Fruit fly (Drosophila melanogaster) whole organism, embryonic: ENCODE data around the gene Cyt-c1L.

Experiments
- Asciz ChIP-seq: fragments of 200-800 bp; sonication (Bioruptor generic); optimal IDR thresholded peaks from 2 replicates; lab custom pipeline; 2017; ENCODE audit warnings: missing biosample characterization, mild to moderate bottlenecking, missing genetic modification characterization, missing genetic modification reagents
- Bdp1 ChIP-seq: fragments of 200-800 bp; sonication (Bioruptor generic); optimal IDR thresholded peaks from 3 replicates; lab custom pipeline; 2016; ENCODE audit warnings: missing biosample characterization, missing genetic modification characterization
- CG10366 ChIP-seq: fragments of 200-800 bp; sonication (Bioruptor generic); IDR thresholded peaks from 2 replicates; pipeline ENCODE4 v1.3.6; 2022; ENCODE audit warnings: missing biosample characterization, missing genetic modification characterization
- CG10565 ChIP-seq: fragments of 200-800 bp; sonication (Bioruptor generic); optimal IDR thresholded peaks from 3 replicates; lab custom pipeline; 2016; ENCODE audit warnings: missing biosample characterization, mild to moderate bottlenecking, missing genetic modification characterization
- CG10959 ChIP-seq: fragments of 200-800 bp; sonication (Bioruptor generic); IDR thresholded peaks from 2 replicates; pipeline ENCODE4 v1.3.6; 2022; ENCODE audit warnings: missing biosample characterization, missing genetic modification characterization
- CG1233 ChIP-seq: fragments of 200-800 bp; sonication (Bioruptor generic); optimal IDR thresholded peaks from 4 replicates; lab custom pipeline; 2018; ENCODE audit warnings: missing biosample characterization, mild to moderate bottlenecking, missing genetic modification characterization
- CG14050 ChIP-seq: fragments of 200-800 bp; sonication (Bioruptor generic); IDR thresholded peaks from 3 replicates; pipeline ENCODE4 v1.3.6; 2022; ENCODE audit warnings: missing biosample characterization, missing genetic modification characterization
- CG14441 ChIP-seq: fragments of 200-800 bp; sonication (Bioruptor generic); IDR thresholded peaks from 2 replicates; pipeline ENCODE4 v1.3.6; 2022; ENCODE audit warnings: missing biosample characterization, missing genetic modification characterization
- CG15601 ChIP-seq: fragments of 200-800 bp; sonication (Bioruptor generic); optimal IDR thresholded peaks from 3 replicates; lab custom pipeline; 2019; ENCODE audit warnings: missing biosample characterization, mild to moderate bottlenecking, missing genetic modification characterization, moderate library complexity
- CG17186 ChIP-seq: fragments of 200-800 bp; sonication (Bioruptor generic); optimal IDR thresholded peaks from 3 replicates; lab custom pipeline; 2017; ENCODE audit warnings: missing biosample characterization, missing genetic modification reagents, missing genetic modification characterization
- CG18476 ChIP-seq: fragments of 200-800 bp; sonication (Bioruptor generic); optimal IDR thresholded peaks from 2 replicates; lab custom pipeline; 2016; ENCODE audit warnings: missing biosample characterization, mild to moderate bottlenecking, missing genetic modification characterization
- CG18599 ChIP-seq: fragments of 200-800 bp; sonication (Bioruptor generic); optimal IDR thresholded peaks from 3 replicates; lab custom pipeline; 2017; ENCODE audit warnings: missing biosample characterization, missing genetic modification characterization, mild to moderate bottlenecking, moderate library complexity, missing genetic modification reagents
- CG2202 ChIP-seq: fragments of 200-800 bp; sonication (Bioruptor generic); optimal IDR thresholded peaks from 2 replicates; lab custom pipeline; 2018; ENCODE audit warnings: missing biosample characterization, mild to moderate bottlenecking, missing genetic modification characterization
- CG32767 ChIP-seq: fragments of 200-800 bp; sonication (Bioruptor generic); IDR thresholded peaks from 2 replicates; pipeline ENCODE4 v1.3.6; 2022; ENCODE audit warnings: missing biosample characterization, missing genetic modification characterization
- CG5245 ChIP-seq: fragments of 200-800 bp; sonication (Bioruptor generic); optimal IDR thresholded peaks from 3 replicates; lab custom pipeline; 2016; ENCODE audit warnings: missing biosample characterization, missing genetic modification characterization
- CG6254 ChIP-seq: fragments of 200-800 bp; sonication (Bioruptor generic); optimal IDR thresholded peaks from 3 replicates; lab custom pipeline; 2017; ENCODE audit warnings: mild to moderate bottlenecking, missing biosample characterization, missing genetic modification reagents, missing genetic modification characterization
- CG6765 ChIP-seq: fragments of 200-800 bp; sonication (Bioruptor generic); optimal IDR thresholded peaks from 3 replicates; lab custom pipeline; 2017; ENCODE audit warnings: missing biosample characterization, mild to moderate bottlenecking, missing genetic modification characterization
- Camta ChIP-seq: fragments of 200-800 bp; sonication (Bioruptor generic); optimal IDR thresholded peaks from 2 replicates; lab custom pipeline; 2016; ENCODE audit warnings: missing biosample characterization, missing genetic modification characterization
- Fer1 ChIP-seq: fragments of 200-800 bp; sonication (Bioruptor generic); optimal IDR thresholded peaks from 2 replicates; lab custom pipeline; 2017; ENCODE audit warnings: missing biosample characterization, mild to moderate bottlenecking, missing genetic modification characterization
- HLH3B ChIP-seq: fragments of 200-800 bp; sonication (Bioruptor generic); IDR thresholded peaks from 2 replicates; pipeline ENCODE4 v1.3.6; 2022; ENCODE audit warnings: missing biosample characterization, missing genetic modification characterization
- HLHmδ ChIP-seq: fragments of 200-800 bp; sonication (Bioruptor generic); optimal IDR thresholded peaks from 2 replicates; lab custom pipeline; 2018; ENCODE audit warnings: missing biosample characterization, mild to moderate bottlenecking, missing genetic modification characterization, moderate library complexity
- Myb ChIP-seq: fragments of 200-800 bp; sonication (Bioruptor generic); optimal IDR thresholded peaks from 2 replicates; lab custom pipeline; 2016; ENCODE audit warnings: missing biosample characterization, missing genetic modification characterization
- Opbp ChIP-seq: fragments of 200-800 bp; sonication (Bioruptor generic); IDR thresholded peaks from 3 replicates; pipeline ENCODE4 v1.3.6; 2022; ENCODE audit warnings: missing biosample characterization, missing genetic modification characterization; ENCODE audit not compliant: partially characterized antibody
- Trl ChIP-seq, 3 experiments: fragments of >200 bp in 2 of 3; fragments of 200-800 bp in 1 of 3; sonication (Bioruptor generic) in 1 of 3; optimal IDR thresholded peaks; 2 replicates in 1 of 3; 3 replicates in 2 of 3; lab custom pipeline; 2016 to 2017; ENCODE audit warnings: missing biosample characterization in 1 of 3, missing genetic modification characterization in 1 of 3
- Xbp1 ChIP-seq: fragments of 200-800 bp; sonication (Bioruptor generic); optimal IDR thresholded peaks from 3 replicates; lab custom pipeline; 2016; ENCODE audit warnings: missing biosample characterization, mild to moderate bottlenecking, missing genetic modification characterization
- az2 ChIP-seq: fragments of 200-800 bp; sonication (Bioruptor generic); optimal IDR thresholded peaks from 3 replicates; lab custom pipeline; 2016; ENCODE audit warnings: missing biosample characterization, missing genetic modification characterization
- btn ChIP-seq: fragments of 200-800 bp; sonication (Bioruptor generic); optimal IDR thresholded peaks from 2 replicates; lab custom pipeline; 2016; ENCODE audit warnings: missing biosample characterization, missing genetic modification characterization
- chm ChIP-seq: fragments of 200-800 bp; sonication (Bioruptor generic); IDR thresholded peaks from 2 replicates; pipeline ENCODE4 v1.3.6; 2022; ENCODE audit warnings: missing biosample characterization, missing genetic modification characterization
- dmrt11E ChIP-seq: fragments of 200-800 bp; sonication (Bioruptor generic); optimal IDR thresholded peaks from 3 replicates; lab custom pipeline; 2018; ENCODE audit warnings: missing biosample characterization, mild to moderate bottlenecking, missing genetic modification characterization, moderate library complexity
- dmrt99B ChIP-seq: fragments of 200-800 bp; sonication (Bioruptor generic); optimal IDR thresholded peaks from 2 replicates; lab custom pipeline; 2018; ENCODE audit warnings: missing biosample characterization, mild to moderate bottlenecking, missing genetic modification characterization, moderate library complexity
- grau ChIP-seq: fragments of 200-800 bp; optimal IDR thresholded peaks from 3 replicates; lab custom pipeline; 2019; ENCODE audit warnings: missing biosample characterization, mild to moderate bottlenecking, missing genetic modification characterization, moderate library complexity
- gt ChIP-seq: fragments of 200-800 bp; sonication (Bioruptor generic); IDR thresholded peaks from 2 replicates; pipeline ENCODE4 v1.3.6; 2022; ENCODE audit warnings: missing biosample characterization, missing genetic modification characterization
- hkb ChIP-seq, 2 experiments: fragments of 200-800 bp in 1 of 2; fragments of >200 bp in 1 of 2; sonication (Bioruptor generic) in 1 of 2; IDR thresholded peaks in 1 of 2; optimal IDR thresholded peaks in 1 of 2; 2 replicates each; pipeline versions ENCODE4 v1.3.6 to Lab custom; 2017 to 2022; ENCODE audit warnings: missing biosample characterization in 1 of 2, missing genetic modification characterization in 1 of 2
- ind ChIP-seq: fragments of 200-800 bp; sonication (Bioruptor generic); optimal IDR thresholded peaks from 3 replicates; lab custom pipeline; 2016; ENCODE audit warnings: missing biosample characterization, missing genetic modification characterization
- jigr1 ChIP-seq: fragments of 200-800 bp; sonication (Bioruptor generic); IDR thresholded peaks from 3 replicates; pipeline ENCODE4 v1.3.6; 2022; ENCODE audit warnings: missing biosample characterization, missing genetic modification characterization
- kay ChIP-seq: fragments of 200-800 bp; sonication (Bioruptor generic); optimal IDR thresholded peaks from 2 replicates; lab custom pipeline; 2016; ENCODE audit warnings: missing biosample characterization, missing genetic modification characterization
- lab ChIP-seq: fragments of 200-800 bp; sonication (Bioruptor generic); optimal IDR thresholded peaks from 3 replicates; lab custom pipeline; 2017; ENCODE audit warnings: missing biosample characterization, missing genetic modification characterization, mild to moderate bottlenecking, moderate library complexity, missing genetic modification reagents
- luna ChIP-seq: fragments of 200-800 bp; sonication (Bioruptor generic); optimal IDR thresholded peaks from 2 replicates; lab custom pipeline; 2016; ENCODE audit warnings: missing biosample characterization, missing genetic modification characterization
- nerfin-1 ChIP-seq: fragments of 200-800 bp; sonication (Bioruptor generic); optimal IDR thresholded peaks from 3 replicates; lab custom pipeline; 2019; ENCODE audit warnings: missing biosample characterization, mild to moderate bottlenecking, missing genetic modification characterization, moderate library complexity
- onecut ChIP-seq: fragments of 200-800 bp; sonication (Bioruptor generic); IDR thresholded peaks from 2 replicates; pipeline ENCODE4 v1.3.6; 2022; ENCODE audit warnings: missing biosample characterization, missing genetic modification characterization
- phol ChIP-seq: fragments of 200-800 bp; sonication (Bioruptor generic); optimal IDR thresholded peaks from 3 replicates; lab custom pipeline; 2018; ENCODE audit warnings: missing biosample characterization, mild to moderate bottlenecking, missing genetic modification characterization, moderate library complexity
- repo ChIP-seq: fragments of 200-800 bp; sonication (Bioruptor generic); optimal IDR thresholded peaks from 2 replicates; lab custom pipeline; 2016; ENCODE audit warnings: missing biosample characterization, missing genetic modification characterization
- scrt ChIP-seq: fragments of 200-800 bp; sonication (Bioruptor generic); optimal IDR thresholded peaks from 2 replicates; lab custom pipeline; 2018; ENCODE audit warnings: missing biosample characterization, mild to moderate bottlenecking, missing genetic modification characterization, moderate library complexity
- sima ChIP-seq: fragments of 200-800 bp; sonication (Bioruptor generic); optimal IDR thresholded peaks from 2 replicates; lab custom pipeline; 2016; ENCODE audit warnings: missing biosample characterization, missing genetic modification characterization
- tll ChIP-seq, 2 experiments: fragments of 200-800 bp in 1 of 2; fragments of >200 bp in 1 of 2; sonication (Bioruptor generic) in 1 of 2; optimal IDR thresholded peaks; 2 replicates each; lab custom pipeline; 2017 to 2019; ENCODE audit warnings: missing biosample characterization in 2 of 2, missing genetic modification characterization in 2 of 2, mild to moderate bottlenecking in 1 of 2, moderate library complexity in 1 of 2
- tna ChIP-seq: fragments of 200-800 bp; sonication (Bioruptor generic); IDR thresholded peaks from 2 replicates; pipeline ENCODE4 v1.3.6; 2022; ENCODE audit warnings: missing biosample characterization, missing genetic modification characterization; ENCODE audit not compliant: partially characterized antibody
- toy ChIP-seq: fragments of 200-800 bp; sonication (Bioruptor generic); IDR thresholded peaks from 2 replicates; pipeline ENCODE4 v1.3.6; 2022; ENCODE audit warnings: missing biosample characterization, missing genetic modification characterization
- trem ChIP-seq: fragments of 200-800 bp; optimal IDR thresholded peaks from 3 replicates; lab custom pipeline; 2019; ENCODE audit warnings: missing biosample characterization, mild to moderate bottlenecking, missing genetic modification characterization, moderate library complexity
- vfl ChIP-seq: fragments of 200-800 bp; sonication (Bioruptor generic); optimal IDR thresholded peaks from 2 replicates; lab custom pipeline; 2016; ENCODE audit warnings: missing biosample characterization, missing genetic modification characterization

Gene Cyt-c1L

DNA sequence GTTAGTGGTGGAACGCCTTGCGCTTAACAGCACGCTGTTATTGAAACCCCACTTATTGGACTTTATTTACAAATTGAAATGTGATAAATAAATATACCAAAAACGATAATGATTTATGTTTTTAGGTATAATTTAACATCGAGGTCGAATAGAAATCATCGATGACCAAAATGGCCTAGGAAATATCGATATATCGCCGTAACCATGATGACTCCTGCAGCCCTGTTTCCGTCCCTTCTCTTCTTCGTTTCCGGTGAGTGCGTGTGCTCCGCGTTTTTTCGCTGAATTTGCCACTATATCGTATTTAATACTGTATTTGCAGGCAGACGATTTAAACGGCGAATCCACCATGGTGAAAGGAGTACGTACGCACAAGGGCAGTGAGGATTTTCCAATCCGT is 16.0 kb upstream of the Cyt-c1L start, which contains the start of gene eEF1gamma (continued):
- no peak for TF ChIP-seq hkb (optimal IDR thresholded peaks at IDR 0.05; lab: Kevin White, UChicago)
- peak; percentile 95 for TF ChIP-seq hkb (GFP tag; IDR thresholded peaks at IDR 0.05; lab: Robert Waterston, UW)
- TF ChIP-seq ind (GFP tag; lab: Kevin White, UChicago) = peak; percentile 82
- peak; percentile 95 for TF ChIP-seq CG18599
- peak; percentile 92 for TF ChIP-seq CG10959 (GFP tag; lab: Robert Waterston, UW)
- peak; percentile 100 for TF ChIP-seq CG17186 (GFP tag; lab: Kevin White, UChicago)
- TF ChIP-seq luna (GFP tag; lab: Kevin White, UChicago) = peak; percentile 93
- TF ChIP-seq phol (tag; lab: Kevin White, UChicago) = peak; percentile 97
- peak; percentile 98 for TF ChIP-seq CG6765 (GFP tag; lab: Kevin White, UChicago)
- peak; percentile 91 for TF ChIP-seq dmrt11E (tag; lab: Kevin White, UChicago)
- peak; percentile 87 for TF ChIP-seq CG5245 (GFP tag; lab: Kevin White, UChicago)
- peak; percentile 98 for TF ChIP-seq CG1233
- peak; percentile 84 for TF ChIP-seq az2
- peak; percentile 92 for TF ChIP-seq CG15601 (tag; lab: Kevin White, UChicago)
- TF ChIP-seq gt (GFP tag; lab: Robert Waterston, UW) = peak; percentile 84
- TF ChIP-seq CG10565 = peak; percentile 82
- TF ChIP-seq Opbp (GFP tag; lab: Robert Waterston, UW) = peak; percentile 94
- peak; percentile 92 for TF ChIP-seq CG14441 (GFP tag; lab: Robert Waterston, UW)
- peak; percentile 92 for TF ChIP-seq CG6254 (GFP tag; lab: Kevin White, UChicago)
- peak; percentile 84 for TF ChIP-seq kay (GFP tag; lab: Kevin White, UChicago)
- peak; percentile 90 for TF ChIP-seq CG32767
- TF ChIP-seq nerfin-1 (tag; lab: Kevin White, UChicago) = peak; percentile 93
- TF ChIP-seq tll (GFP tag; optimal IDR thresholded peaks at IDR 0.05; lab: Kevin White, UChicago) = peak in 1 of 2 experiments; percentile 70
- peak; percentile 98 for TF ChIP-seq lab (GFP tag; lab: Kevin White, UChicago)
- TF ChIP-seq Trl (optimal IDR thresholded peaks at IDR 0.05; lab: Kevin White, UChicago) = no peak
- TF ChIP-seq Trl (GFP tag; optimal IDR thresholded peaks at IDR 0.05; lab: Kevin White, UChicago) = peak; percentile 95
- TF ChIP-seq repo (GFP tag; lab: Kevin White, UChicago) = peak; percentile 95
- TF ChIP-seq btn = peak; percentile 95
- TF ChIP-seq jigr1 (GFP tag; lab: Robert Waterston, UW) = no peak
- peak; percentile 92 for TF ChIP-seq CG10366 (GFP tag; lab: Robert Waterston, UW)
- TF ChIP-seq Asciz (GFP tag; lab: Kevin White, UChicago) = peak; percentile 96
- peak; percentile 91 for TF ChIP-seq HLH3B (GFP tag; lab: Robert Waterston, UW)
- TF ChIP-seq HLHmδ (GFP tag; lab: Kevin White, UChicago) = peak; percentile 99
- TF ChIP-seq Myb (GFP tag; lab: Kevin White, UChicago) = peak; percentile 87
- peak; percentile 94 for TF ChIP-seq sima
- peak; percentile 86 for TF ChIP-seq vfl (GFP tag; lab: Kevin White, UChicago)
- TF ChIP-seq Camta (GFP tag; lab: Kevin White, UChicago) = peak; percentile 96
- TF ChIP-seq CG2202 (tag; lab: Kevin White, UChicago) = peak; percentile 92
- peak; percentile 92 for TF ChIP-seq tna (GFP tag; lab: Robert Waterston, UW)
- TF ChIP-seq dmrt99B (tag; lab: Kevin White, UChicago) = peak; percentile 89
- TF ChIP-seq Bdp1 (GFP tag; lab: Kevin White, UChicago) = peak; percentile 90
- peak; percentile 96 for TF ChIP-seq onecut (GFP tag; lab: Robert Waterston, UW)
- TF ChIP-seq chm (GFP tag; lab: Robert Waterston, UW) = peak; percentile 98
- peak; percentile 89 for TF ChIP-seq toy (GFP tag; lab: Robert Waterston, UW)
- peak; percentile 90 for TF ChIP-seq trem (tag; lab: Kevin White, UChicago)
- TF ChIP-seq CG18476 = peak; percentile 89
- peak; percentile 89 for TF ChIP-seq grau
- peak; percentile 93 for TF ChIP-seq Xbp1
- TF ChIP-seq scrt (GFP tag; lab: Kevin White, UChicago) = peak; percentile 93
- peak; percentile 94 for TF ChIP-seq CG14050 (GFP tag; lab: Robert Waterston, UW)
- TF ChIP-seq Fer1 = peak; percentile 97
